Fruit fly (Drosophila melanogaster): Measurements from ENCODE around the gene mRF1.

dm6 chr2L:13229388-13229882, 9.7 kb downstream of the mRF1 start, which contains the start of gene CG16815:
- TF ChIP-seq CG8478 (optimal IDR thresholded peaks at IDR 0.05) (no peak), CTCF (optimal IDR thresholded peaks at IDR 0.05) (no peak)

Measured in S2 (cell line).